Worm (Caenorhabditis elegans) whole organism, L4 larva: ENCODE results near the gene mdh-1.

Experiments used
- F26F4.8 ChIP-seq: fragments of 200-800 bp; sonication (Bioruptor generic); conservative IDR thresholded peaks from 2 replicates; pipeline ENCODE4 v1.3.6; 2022; ENCODE audit warnings: missing genetic modification characterization, missing compliant biosample characterization
- F44E2.7 ChIP-seq: fragments of 200-800 bp; sonication (Bioruptor generic); IDR thresholded peaks from 2 replicates; pipeline ENCODE4 v2.1.2; 2022; ENCODE audit warnings: missing genetic modification characterization, missing compliant biosample characterization
- Y48G9A.11 ChIP-seq: fragments of 200-800 bp; sonication (Bioruptor generic); IDR thresholded peaks from 2 replicates; pipeline ENCODE4 v1.3.6; 2022; ENCODE audit warnings: missing genetic modification reagents, missing genetic modification characterization, missing compliant biosample characterization
- ZK546.5 ChIP-seq, 2 experiments: sonication (generic microtip); optimal IDR thresholded peaks; 2 replicates each; lab custom pipeline; 2017; ENCODE audit warnings: missing biosample characterization in 2 of 2, missing genetic modification characterization in 2 of 2
- aha-1 ChIP-seq: fragments of 150-350 bp; peaks from one replicate; lab custom pipeline; 2014; ENCODE audit warnings: missing biosample characterization, missing genetic modification characterization
- ceh-28 ChIP-seq: fragments of 150-350 bp; optimal IDR thresholded peaks from 2 replicates; lab custom pipeline; 2014; ENCODE audit warnings: missing biosample characterization, missing genetic modification reagents, missing genetic modification characterization
- ceh-32 ChIP-seq: sonication (generic microtip); optimal IDR thresholded peaks from 2 replicates; lab custom pipeline; 2016; ENCODE audit warnings: mild to moderate bottlenecking, missing genetic modification characterization, missing compliant biosample characterization; ENCODE audit not compliant: poor library complexity
- ceh-82 ChIP-seq: sonication (generic microtip); optimal IDR thresholded peaks from 2 replicates; lab custom pipeline; 2017; ENCODE audit warnings: missing biosample characterization, missing genetic modification characterization
- cey-2 ChIP-seq: sonication (generic microtip); optimal IDR thresholded peaks from 3 replicates; lab custom pipeline; 2017; ENCODE audit warnings: missing genetic modification characterization, mild to moderate bottlenecking, missing compliant biosample characterization, antibody characterized with exemption, borderline replicate concordance; ENCODE audit not compliant: insufficient read depth
- daf-16 ChIP-seq, 3 experiments: sonication (generic microtip); optimal IDR thresholded peaks; 2 replicates each; lab custom pipeline; 2016 to 2017; ENCODE audit warnings: missing genetic modification characterization in 3 of 3, missing genetic modification reagents in 3 of 3, mild to moderate bottlenecking in 2 of 3, missing compliant biosample characterization in 2 of 3, missing biosample characterization in 1 of 3, moderate library complexity in 1 of 3
- daf-19 ChIP-seq: fragments of 200-800 bp; sonication (Bioruptor generic); conservative IDR thresholded peaks from 2 replicates; pipeline ENCODE4 v1.3.6; 2022; ENCODE audit warnings: missing genetic modification characterization, missing compliant biosample characterization
- dmd-6 ChIP-seq: fragments of 200-800 bp; sonication (Bioruptor generic); IDR thresholded peaks from 2 replicates; pipeline ENCODE4 v1.3.6; 2022; ENCODE audit warnings: missing genetic modification reagents, missing genetic modification characterization, missing compliant biosample characterization
- duxl-1 ChIP-seq: sonication (generic microtip); optimal IDR thresholded peaks from 2 replicates; lab custom pipeline; 2016; ENCODE audit warnings: mild to moderate bottlenecking, missing genetic modification characterization, moderate library complexity, missing compliant biosample characterization; ENCODE audit not compliant: poor library complexity
- dve-1 ChIP-seq: sonication (generic microtip); optimal IDR thresholded peaks from 2 replicates; lab custom pipeline; 2017; ENCODE audit warnings: antibody characterized with exemption, mild to moderate bottlenecking, missing genetic modification characterization, missing compliant biosample characterization; ENCODE audit not compliant: insufficient read depth
- egl-27 ChIP-seq: sonication (generic microtip); optimal IDR thresholded peaks from 3 replicates; lab custom pipeline; 2017; ENCODE audit warnings: missing biosample characterization, missing genetic modification reagents, missing genetic modification characterization
- fkh-10 ChIP-seq: fragments of 150-350 bp; optimal IDR thresholded peaks from 2 replicates; lab custom pipeline; 2014; ENCODE audit warnings: missing biosample characterization, missing genetic modification reagents, missing genetic modification characterization
- hif-1 ChIP-seq, 2 experiments: sonication (generic microtip); optimal IDR thresholded peaks; 2 replicates each; lab custom pipeline; 2016 to 2017; ENCODE audit warnings: missing compliant biosample characterization in 2 of 2, missing genetic modification characterization in 2 of 2, missing genetic modification reagents in 2 of 2, missing genotype in 2 of 2, mild to moderate bottlenecking in 1 of 2
- hlh-11 ChIP-seq: fragments of 200-800 bp; sonication (Bioruptor generic); optimal IDR thresholded peaks from 2 replicates; lab custom pipeline; 2018; ENCODE audit warnings: mild to moderate bottlenecking, missing genetic modification characterization, missing compliant biosample characterization
- hlh-30 ChIP-seq: sonication (generic microtip); optimal IDR thresholded peaks from 2 replicates; lab custom pipeline; 2017; ENCODE audit warnings: antibody characterized with exemption, mild to moderate bottlenecking, missing genetic modification characterization, missing compliant biosample characterization; ENCODE audit not compliant: insufficient read depth
- hmg-1.1 ChIP-seq: fragments of 200-800 bp; sonication (Bioruptor generic); IDR thresholded peaks from 2 replicates; pipeline ENCODE4 v1.3.6; 2022; ENCODE audit warnings: missing genetic modification reagents, missing genetic modification characterization, missing compliant biosample characterization
- lin-1 ChIP-seq: fragments of 200-800 bp; sonication (Bioruptor generic); IDR thresholded peaks from 2 replicates; pipeline ENCODE4 v1.3.6; 2022; ENCODE audit warnings: missing genetic modification reagents, missing genetic modification characterization, missing compliant biosample characterization
- lin-13 ChIP-seq: fragments of 150-350 bp; optimal IDR thresholded peaks from 2 replicates; lab custom pipeline; 2014; ENCODE audit warnings: missing biosample characterization, missing genetic modification reagents, missing genetic modification characterization
- lin-29 ChIP-seq: fragments of 200-800 bp; sonication (Bioruptor generic); IDR thresholded peaks from 2 replicates; pipeline ENCODE4 v1.3.6; 2022; ENCODE audit warnings: missing genetic modification reagents, missing genetic modification characterization, missing compliant biosample characterization
- lin-38 ChIP-seq: fragments of 200-800 bp; sonication (Bioruptor generic); IDR thresholded peaks from 2 replicates; pipeline ENCODE4 v1.3.6; 2022; ENCODE audit warnings: missing genetic modification reagents, missing genetic modification characterization, missing compliant biosample characterization
- lir-3 ChIP-seq: sonication (generic microtip); optimal IDR thresholded peaks from 2 replicates; lab custom pipeline; 2016; ENCODE audit warnings: mild to moderate bottlenecking, missing genetic modification characterization, missing compliant biosample characterization
- lsy-2 ChIP-seq, 2 experiments: fragments of 150-350 bp in 1 of 2; sonication (generic microtip) in 1 of 2; optimal IDR thresholded peaks; 2 replicates each; lab custom pipeline; 2014 to 2017; ENCODE audit warnings: missing biosample characterization in 2 of 2, missing genetic modification characterization in 2 of 2
- madf-9 ChIP-seq: fragments of 200-800 bp; sonication (Bioruptor generic); conservative IDR thresholded peaks from 2 replicates; pipeline ENCODE4 v1.3.6; 2022; ENCODE audit warnings: missing genetic modification reagents, missing genetic modification characterization, missing compliant biosample characterization
- mdt-29 ChIP-seq: fragments of 200-800 bp; sonication (Bioruptor generic); IDR thresholded peaks from 2 replicates; pipeline ENCODE4 v1.3.6; 2022; ENCODE audit warnings: missing genetic modification reagents, missing genetic modification characterization, missing compliant biosample characterization
- mep-1 ChIP-seq: fragments of 150-350 bp; sonication (generic microtip); optimal IDR thresholded peaks from 3 replicates; lab custom pipeline; 2014; ENCODE audit warnings: missing biosample characterization, missing genetic modification characterization
- mxl-2 ChIP-seq: fragments of 200-800 bp; sonication (Bioruptor generic); conservative IDR thresholded peaks from 2 replicates; pipeline ENCODE4 v1.3.6; 2022; ENCODE audit warnings: missing genetic modification reagents, missing genetic modification characterization, missing compliant biosample characterization
- nhr-237 ChIP-seq: sonication (generic microtip); optimal IDR thresholded peaks from 2 replicates; lab custom pipeline; 2017; ENCODE audit warnings: missing biosample characterization, missing genetic modification characterization
- nhr-28 ChIP-seq: fragments of 150-350 bp; optimal IDR thresholded peaks from 2 replicates; lab custom pipeline; 2014; ENCODE audit warnings: missing biosample characterization, missing genetic modification characterization
- nhr-48 ChIP-seq: sonication (generic microtip); optimal IDR thresholded peaks from 2 replicates; lab custom pipeline; 2016; ENCODE audit warnings: mild to moderate bottlenecking, missing genetic modification characterization, missing compliant biosample characterization
- nhr-6 ChIP-seq: fragments of 150-350 bp; optimal IDR thresholded peaks from 2 replicates; lab custom pipeline; 2014; ENCODE audit warnings: missing biosample characterization, missing genetic modification characterization
- nhr-76 ChIP-seq: fragments of 150-350 bp; optimal IDR thresholded peaks from 2 replicates; lab custom pipeline; 2014; ENCODE audit warnings: missing biosample characterization, missing genetic modification characterization
- nhr-77 ChIP-seq: fragments of 150-350 bp; optimal IDR thresholded peaks from 2 replicates; lab custom pipeline; 2014; ENCODE audit warnings: missing biosample characterization, missing genetic modification characterization
- pha-4 ChIP-seq, 2 experiments: fragments of 150-350 bp in 1 of 2; fragments of 200-800 bp in 1 of 2; sonication (Bioruptor generic) in 1 of 2; IDR thresholded peaks in 1 of 2; optimal IDR thresholded peaks in 1 of 2; 2 replicates each; pipeline versions ENCODE4 v1.3.6 to Lab custom; 2014 to 2022; ENCODE audit warnings: missing genetic modification characterization in 2 of 2, missing genetic modification reagents in 2 of 2, missing biosample characterization in 1 of 2, missing compliant biosample characterization in 1 of 2
- php-3 ChIP-seq: fragments of 200-800 bp; sonication (Bioruptor generic); IDR thresholded peaks from 2 replicates; pipeline ENCODE4 v1.3.6; 2022; ENCODE audit warnings: missing genetic modification reagents, missing genetic modification characterization, missing compliant biosample characterization
- pqm-1 ChIP-seq: sonication (generic microtip); optimal IDR thresholded peaks from 2 replicates; lab custom pipeline; 2017; ENCODE audit warnings: missing biosample characterization, missing genetic modification characterization
- rbr-2 ChIP-seq: sonication (generic microtip); optimal IDR thresholded peaks from 2 replicates; lab custom pipeline; 2016; ENCODE audit warnings: missing genotype, missing genetic modification characterization, missing compliant biosample characterization
- sdz-12 ChIP-seq: fragments of 200-800 bp; sonication (Bioruptor generic); optimal IDR thresholded peaks from 2 replicates; lab custom pipeline; 2018; ENCODE audit warnings: mild to moderate bottlenecking, missing genetic modification characterization, missing compliant biosample characterization
- snpc-1.2 ChIP-seq: fragments of 200-800 bp; sonication (Bioruptor generic); IDR thresholded peaks from 2 replicates; pipeline ENCODE4 v1.3.6; 2022; ENCODE audit warnings: missing genetic modification reagents, missing genetic modification characterization, missing compliant biosample characterization
- tra-1 ChIP-seq: fragments of 200-800 bp; sonication (Bioruptor generic); IDR thresholded peaks from 2 replicates; pipeline ENCODE4 v1.3.6; 2022; ENCODE audit warnings: missing genetic modification reagents, missing genetic modification characterization, missing compliant biosample characterization
- unc-130 ChIP-seq: sonication (generic microtip); optimal IDR thresholded peaks from 2 replicates; lab custom pipeline; 2016; ENCODE audit warnings: missing genetic modification reagents, missing genetic modification characterization, missing compliant biosample characterization
- zag-1 ChIP-seq: fragments of 150-350 bp; optimal IDR thresholded peaks from 2 replicates; lab custom pipeline; 2014; ENCODE audit warnings: missing biosample characterization, missing genetic modification characterization
- zfp-2 ChIP-seq: sonication (generic microtip); optimal IDR thresholded peaks from 2 replicates; lab custom pipeline; 2016; ENCODE audit warnings: mild to moderate bottlenecking, missing genetic modification characterization, missing compliant biosample characterization
- zip-2 ChIP-seq: fragments of 150-350 bp; optimal IDR thresholded peaks from 2 replicates; lab custom pipeline; 2014; ENCODE audit warnings: missing biosample characterization, missing genetic modification characterization

The mdh-1 gene

DNA sequence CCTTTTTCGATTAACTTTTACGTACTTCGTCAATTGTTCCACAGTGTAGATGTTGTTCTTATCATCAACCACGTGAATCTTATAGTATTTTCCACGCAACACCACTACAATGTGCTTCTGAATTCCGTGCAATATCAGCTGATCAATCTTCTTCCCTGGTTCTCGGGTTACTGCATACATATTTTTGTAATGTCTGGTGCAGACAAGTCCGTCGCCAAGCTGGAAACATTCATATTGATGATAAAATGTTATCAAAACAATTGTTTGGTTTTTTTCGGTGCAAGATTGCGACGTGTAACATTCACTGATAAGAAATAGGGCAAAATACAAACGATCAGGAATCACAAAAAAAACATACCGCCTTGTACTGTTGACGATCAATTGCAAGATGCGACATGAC, 23.8 kb downstream of the mdh-1 start (continued):
- no peak for TF ChIP-seq lin-38
- no peak for TF ChIP-seq unc-130 (GFP tag; lab: Kevin White, UChicago)
- no peak for TF ChIP-seq sdz-12 (GFP tag; lab: Kevin White, UChicago)
- TF ChIP-seq daf-16 (GFP tag; optimal IDR thresholded peaks at IDR 0.05; lab: Kevin White, UChicago) = no peak
- peak; percentile 59 for TF ChIP-seq daf-16 (tag; optimal IDR thresholded peaks at IDR 0.05; lab: Kevin White, UChicago)
- no peak for TF ChIP-seq zag-1 (tag; lab: Kevin White, UChicago)
- no peak for TF ChIP-seq zfp-2 (tag; lab: Kevin White, UChicago)
- no peak for TF ChIP-seq Y48G9A.11 (GFP tag; lab: Robert Waterston, UW)
- TF ChIP-seq lin-1 (GFP tag; lab: Robert Waterston, UW) = no peak
- no peak for TF ChIP-seq F26F4.8 (GFP tag; lab: Robert Waterston, UW)
- no peak for TF ChIP-seq lin-13 (GFP tag; lab: Kevin White, UChicago)
- TF ChIP-seq ceh-82 = no peak
- TF ChIP-seq egl-27 (tag; lab: Kevin White, UChicago) = no peak
- TF ChIP-seq F44E2.7 (GFP tag; lab: Robert Waterston, UW) = no peak
- TF ChIP-seq ceh-28 (tag; lab: Kevin White, UChicago) = no peak
- TF ChIP-seq, all 104 proteins: peak for 9

DNA sequence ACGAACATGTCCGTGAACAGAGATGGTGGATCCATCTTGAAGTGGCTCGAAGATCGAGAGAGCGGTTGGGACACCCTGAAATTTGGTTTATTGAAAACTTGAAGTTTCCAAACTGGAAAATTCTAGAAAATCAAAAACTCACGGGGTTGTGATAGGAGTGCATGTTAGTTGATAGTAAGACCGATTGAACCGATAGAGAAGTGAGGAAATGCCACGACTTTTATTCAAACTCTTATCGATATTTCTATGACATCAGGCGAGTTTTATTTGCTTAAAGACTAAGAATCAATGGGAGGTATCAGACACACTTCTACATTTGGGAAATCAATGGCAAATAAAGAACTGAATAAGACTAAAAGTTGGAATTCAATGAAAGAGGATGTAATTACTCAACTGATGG, 27.5 kb downstream of the mdh-1 start, which contains the start of gene lec-10:
lec-10 (minus strand) TSS at position 272 of the 400 bp plus-strand sequence.
- TF ChIP-seq rbr-2 (tag; lab: Kevin White, UChicago) (no peak), madf-9 (GFP tag; lab: Robert Waterston, UW) (no peak), pqm-1 (tag; lab: Kevin White, UChicago) (peak; percentile 92), aha-1 (tag; lab: Kevin White, UChicago) (peak; percentile 77), ceh-32 (tag; lab: Kevin White, UChicago) (no peak), egl-27 (tag; lab: Kevin White, UChicago) (no peak), lsy-2 (tag; optimal IDR thresholded peaks at IDR 0.05; lab: Kevin White, UChicago) (peak in 1 of 2 experiments; percentile 29), hlh-11 (tag; lab: Kevin White, UChicago) (peak; percentile 65), snpc-1.2 (GFP tag; lab: Robert Waterston, UW) (no peak), mdt-29 (GFP tag; lab: Robert Waterston, UW) (peak; percentile 57; the same call in 1 of the 2 replicates), nhr-77 (tag; lab: Kevin White, UChicago) (peak; percentile 70), mxl-2 (GFP tag; lab: Robert Waterston, UW) (no peak), dve-1 (peak; percentile 89), ceh-28 (tag; lab: Kevin White, UChicago) (no peak), nhr-28 (tag; lab: Kevin White, UChicago) (peak; percentile 80), duxl-1 (tag; lab: Kevin White, UChicago) (peak; percentile 7), mep-1 (tag; lab: Kevin White, UChicago) (peak; percentile 55), fkh-10 (GFP tag; lab: Kevin White, UChicago) (no peak), nhr-6 (tag; lab: Kevin White, UChicago) (peak; percentile 43), hlh-30 (tag; lab: Kevin White, UChicago) (peak; percentile 35), hmg-1.1 (GFP tag; lab: Robert Waterston, UW) (no peak), Y48G9A.11 (GFP tag; lab: Robert Waterston, UW) (no peak), ceh-82 (no peak), pha-4 (GFP tag; IDR thresholded peaks at IDR 0.05; lab: Robert Waterston, UW) (peak; percentile 8; the same call in 1 of the 2 replicates), pha-4 (tag; optimal IDR thresholded peaks at IDR 0.05; lab: Kevin White, UChicago) (no peak), lin-13 (GFP tag; lab: Kevin White, UChicago) (peak; percentile 6), tra-1 (0 out of 2 replicates have a peak, but pooled peaks have one; percentile 40), php-3 (GFP tag; lab: Robert Waterston, UW) (0 out of 2 replicates have a peak, but pooled peaks have one; percentile 11), cey-2 (tag; lab: Kevin White, UChicago) (no peak), zip-2 (tag; lab: Kevin White, UChicago) (no peak), nhr-237 (tag; lab: Kevin White, UChicago) (no peak), ZK546.5 (tag; optimal IDR thresholded peaks at IDR 0.05; lab: Kevin White, UChicago) (no peak), dmd-6 (peak; percentile 84), nhr-48 (tag; lab: Kevin White, UChicago) (peak; percentile 50), nhr-76 (tag; lab: Kevin White, UChicago) (no peak), lir-3 (no peak), daf-19 (GFP tag; lab: Robert Waterston, UW) (no peak), lin-38 (no peak; the same call in 1 of the 2 replicates), hif-1 (tag; optimal IDR thresholded peaks at IDR 0.05; lab: Kevin White, UChicago) (no peak), lin-29 (GFP tag; lab: Robert Waterston, UW) (no peak)
